Worm (Caenorhabditis elegans) whole organism, mixed stage, embryonic: ENCODE results near the gene K09C4.7.

Experiments used
- blmp-1 ChIP-seq: fragments of 150-350 bp; optimal IDR thresholded peaks from 2 replicates; lab custom pipeline; 2014; ENCODE audit warnings: missing biosample characterization, missing genetic modification characterization
- ces-1 ChIP-seq: fragments of 150-350 bp; optimal IDR thresholded peaks from 2 replicates; lab custom pipeline; 2014; ENCODE audit warnings: missing biosample characterization, missing genetic modification reagents, missing genetic modification characterization
- elt-1 ChIP-seq: sonication (generic microtip); optimal IDR thresholded peaks from 2 replicates; lab custom pipeline; 2017; ENCODE audit warnings: missing genetic modification characterization, mild to moderate bottlenecking, missing compliant biosample characterization, antibody characterized with exemption, moderate library complexity, borderline replicate concordance; ENCODE audit not compliant: insufficient read depth
- mab-5 ChIP-seq: fragments of 150-350 bp; optimal IDR thresholded peaks from 2 replicates; lab custom pipeline; 2014; ENCODE audit warnings: missing biosample characterization, missing genetic modification characterization
- mep-1 ChIP-seq: fragments of 150-350 bp; optimal IDR thresholded peaks from 2 replicates; lab custom pipeline; 2017; ENCODE audit warnings: missing biosample characterization, missing genetic modification reagents, missing genetic modification characterization, inconsistent platforms
- nhr-12 ChIP-seq: fragments of 150-350 bp; optimal IDR thresholded peaks from 2 replicates; lab custom pipeline; 2014; ENCODE audit warnings: missing biosample characterization, missing genetic modification characterization
- nhr-76 ChIP-seq: sonication (generic microtip); optimal IDR thresholded peaks from 2 replicates; lab custom pipeline; 2017; ENCODE audit warnings: missing biosample characterization, missing genetic modification characterization
- pha-4 ChIP-seq: fragments of 150-350 bp; optimal IDR thresholded peaks from 2 replicates; lab custom pipeline; 2018; ENCODE audit warnings: missing biosample characterization, missing genetic modification reagents, missing genetic modification characterization
- sem-2 ChIP-seq: fragments of 200-800 bp; sonication (Bioruptor generic); optimal IDR thresholded peaks from 2 replicates; lab custom pipeline; 2018; ENCODE audit warnings: mild to moderate bottlenecking, missing genetic modification characterization, missing compliant biosample characterization
- snpc-4 ChIP-seq: fragments of 150-350 bp; optimal IDR thresholded peaks from 2 replicates; lab custom pipeline; 2014; ENCODE audit warnings: missing biosample characterization, missing genetic modification characterization
- unc-62 ChIP-seq: fragments of 150-350 bp; optimal IDR thresholded peaks from 2 replicates; lab custom pipeline; 2014; ENCODE audit warnings: missing biosample characterization, missing genetic modification reagents, missing genetic modification characterization

DNA sequence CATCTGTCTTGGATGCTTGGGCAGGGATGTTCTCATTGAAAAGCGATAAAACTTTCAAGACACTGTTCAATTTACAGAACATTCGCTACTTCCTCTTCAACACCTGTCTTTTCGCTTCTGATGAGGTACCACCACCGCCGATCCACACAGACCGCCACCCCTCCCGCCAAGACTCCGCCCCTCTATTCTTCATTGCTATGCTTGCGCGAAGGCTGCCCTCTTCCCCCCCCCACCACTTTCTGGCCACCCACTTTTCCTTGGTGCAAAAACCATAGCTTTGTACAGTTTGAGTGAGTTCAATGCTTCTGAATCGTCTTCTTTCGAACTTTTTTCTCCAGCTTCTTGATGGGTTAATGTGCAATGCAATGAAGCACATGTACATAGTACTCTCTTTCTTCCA is 41.3 kb downstream of the K09C4.7 start:
- TF ChIP-seq nhr-12, result no peak
- no peak for TF ChIP-seq elt-1 (tag; lab: Kevin White, UChicago)
- no peak for TF ChIP-seq ces-1 (GFP tag; lab: Kevin White, UChicago)
- no peak for TF ChIP-seq blmp-1 (tag; lab: Kevin White, UChicago)
- no peak for TF ChIP-seq mab-5 (tag; lab: Kevin White, UChicago)
- TF ChIP-seq snpc-4 (tag; lab: Kevin White, UChicago), result no peak
- TF ChIP-seq nhr-76 (tag; lab: Kevin White, UChicago), result no peak
- no peak for TF ChIP-seq pha-4 (tag; lab: Kevin White, UChicago)
- no peak for TF ChIP-seq mep-1 (tag; lab: Kevin White, UChicago)
- no peak for TF ChIP-seq sem-2
- no peak for TF ChIP-seq unc-62 (GFP tag; lab: Kevin White, UChicago)
